Worm (Caenorhabditis elegans) whole organism, late embryonic: ENCODE data around the gene B0244.6.

Experiments used
- T23F11.4 ChIP-seq: fragments of 200-800 bp; sonication (Bioruptor generic); optimal IDR thresholded peaks from 2 replicates; lab custom pipeline; 2018; ENCODE audit warnings: mild to moderate bottlenecking, missing genetic modification characterization, missing compliant biosample characterization
- Y22D7AL.16 ChIP-seq: sonication (generic microtip); optimal IDR thresholded peaks from 2 replicates; lab custom pipeline; 2016; ENCODE audit warnings: missing genetic modification characterization, missing compliant biosample characterization
- ahr-1 ChIP-seq: sonication (generic microtip); optimal IDR thresholded peaks from 2 replicates; lab custom pipeline; 2016; ENCODE audit warnings: missing genetic modification characterization, missing compliant biosample characterization
- ama-1 ChIP-seq: fragments of 150-350 bp; optimal IDR thresholded peaks from 2 replicates; lab custom pipeline; 2014
- ceh-14 ChIP-seq: sonication (generic microtip); optimal IDR thresholded peaks from 2 replicates; lab custom pipeline; 2016; ENCODE audit warnings: missing genotype, missing genetic modification characterization, missing compliant biosample characterization
- ceh-18 ChIP-seq: sonication (generic microtip); optimal IDR thresholded peaks from 2 replicates; lab custom pipeline; 2016; ENCODE audit warnings: missing genetic modification characterization, missing compliant biosample characterization
- ceh-19 ChIP-seq: fragments of 200-800 bp; sonication (Bioruptor generic); optimal IDR thresholded peaks from 2 replicates; lab custom pipeline; 2018; ENCODE audit warnings: mild to moderate bottlenecking, missing genetic modification characterization, missing compliant biosample characterization
- ceh-24 ChIP-seq: sonication (generic microtip); optimal IDR thresholded peaks from 2 replicates; lab custom pipeline; 2016; ENCODE audit warnings: mild to moderate bottlenecking, missing genetic modification characterization, missing compliant biosample characterization
- ceh-48 ChIP-seq: sonication (generic microtip); optimal IDR thresholded peaks from 2 replicates; lab custom pipeline; 2016; ENCODE audit warnings: missing genetic modification characterization, inconsistent platforms, missing compliant biosample characterization
- dmd-4 ChIP-seq: sonication (generic microtip); optimal IDR thresholded peaks from 2 replicates; lab custom pipeline; 2016; ENCODE audit warnings: borderline replicate concordance, missing genetic modification characterization, missing compliant biosample characterization
- dve-1 ChIP-seq: sonication (generic microtip); optimal IDR thresholded peaks from 2 replicates; lab custom pipeline; 2017; ENCODE audit warnings: antibody characterized with exemption, mild to moderate bottlenecking, missing genetic modification characterization, missing compliant biosample characterization
- elt-2 ChIP-seq: sonication (generic microtip); optimal IDR thresholded peaks from 2 replicates; lab custom pipeline; 2016; ENCODE audit warnings: missing genetic modification reagents, missing genetic modification characterization, missing compliant biosample characterization
- ets-4 ChIP-seq: sonication (generic microtip); optimal IDR thresholded peaks from 2 replicates; lab custom pipeline; 2016; ENCODE audit warnings: missing genetic modification characterization, missing compliant biosample characterization
- fax-1 ChIP-seq: sonication (generic microtip); optimal IDR thresholded peaks from 2 replicates; lab custom pipeline; 2016; ENCODE audit warnings: missing genotype, missing genetic modification characterization, missing compliant biosample characterization
- fkh-10 ChIP-seq: fragments of 150-350 bp; optimal IDR thresholded peaks from 2 replicates; lab custom pipeline; 2014; ENCODE audit warnings: missing biosample characterization, missing genetic modification reagents, missing genetic modification characterization
- fkh-6 ChIP-seq: sonication (generic microtip); optimal IDR thresholded peaks from 2 replicates; lab custom pipeline; 2016; ENCODE audit warnings: missing genetic modification characterization, missing compliant biosample characterization
- gmeb-2 ChIP-seq: sonication (generic microtip); optimal IDR thresholded peaks from 2 replicates; lab custom pipeline; 2016; ENCODE audit warnings: missing genetic modification characterization, inconsistent platforms, missing compliant biosample characterization
- hlh-13 ChIP-seq: fragments of 200-800 bp; sonication (Bioruptor generic); optimal IDR thresholded peaks from 2 replicates; lab custom pipeline; 2018; ENCODE audit warnings: mild to moderate bottlenecking, missing genetic modification characterization, missing compliant biosample characterization
- hlh-6 ChIP-seq: sonication (generic microtip); optimal IDR thresholded peaks from 2 replicates; lab custom pipeline; 2016; ENCODE audit warnings: missing genotype, missing genetic modification characterization, missing compliant biosample characterization
- hlh-8 ChIP-seq: sonication (generic microtip); optimal IDR thresholded peaks from 2 replicates; lab custom pipeline; 2016; ENCODE audit warnings: missing genotype, missing genetic modification characterization, missing compliant biosample characterization
- madf-2 ChIP-seq: sonication (generic microtip); optimal IDR thresholded peaks from 2 replicates; lab custom pipeline; 2017; ENCODE audit warnings: missing genetic modification characterization, missing compliant biosample characterization
- mec-3 ChIP-seq: sonication (generic microtip); optimal IDR thresholded peaks from 2 replicates; lab custom pipeline; 2016; ENCODE audit warnings: borderline replicate concordance, missing genetic modification characterization, missing compliant biosample characterization
- nfya-1 ChIP-seq: sonication (generic microtip); optimal IDR thresholded peaks from 2 replicates; lab custom pipeline; 2017; ENCODE audit warnings: missing genetic modification characterization, mild to moderate bottlenecking, missing compliant biosample characterization, antibody characterized with exemption, moderate library complexity
- npax-4 ChIP-seq: sonication (generic microtip); optimal IDR thresholded peaks from 2 replicates; lab custom pipeline; 2016; ENCODE audit warnings: missing genetic modification characterization, missing compliant biosample characterization
- pat-9 ChIP-seq: fragments of 200-800 bp; sonication (Bioruptor generic); optimal IDR thresholded peaks from 2 replicates; lab custom pipeline; 2018; ENCODE audit warnings: mild to moderate bottlenecking, missing genetic modification characterization, moderate library complexity, missing compliant biosample characterization
- pqm-1 ChIP-seq: sonication (generic microtip); optimal IDR thresholded peaks from 2 replicates; lab custom pipeline; 2016; ENCODE audit warnings: missing genetic modification characterization, missing compliant biosample characterization
- pros-1 ChIP-seq: fragments of 150-350 bp; optimal IDR thresholded peaks from 2 replicates; lab custom pipeline; 2014; ENCODE audit warnings: missing biosample characterization, missing genetic modification reagents, missing genetic modification characterization
- rnt-1 ChIP-seq: sonication (generic microtip); optimal IDR thresholded peaks from 2 replicates; lab custom pipeline; 2016; ENCODE audit warnings: missing genetic modification characterization, missing compliant biosample characterization
- sdc-2 ChIP-seq: sonication (generic microtip); optimal IDR thresholded peaks from 2 replicates; lab custom pipeline; 2016; ENCODE audit warnings: missing genotype, missing genetic modification characterization, missing compliant biosample characterization
- sox-4 ChIP-seq: sonication (generic microtip); optimal IDR thresholded peaks from 2 replicates; lab custom pipeline; 2017; ENCODE audit warnings: mild to moderate bottlenecking, missing genetic modification characterization, inconsistent platforms, missing compliant biosample characterization
- tbx-2 ChIP-seq: sonication (generic microtip); optimal IDR thresholded peaks from 2 replicates; lab custom pipeline; 2016; ENCODE audit warnings: missing genetic modification characterization, missing compliant biosample characterization
- unc-3 ChIP-seq, 2 experiments: fragments of 200-800 bp in 1 of 2; sonication (Bioruptor generic) in 1 of 2; sonication (generic microtip) in 1 of 2; conservative IDR thresholded peaks in 1 of 2; optimal IDR thresholded peaks in 1 of 2; 2 replicates each; pipeline versions ENCODE4 v1.3.6 to Lab custom; 2016 to 2022; ENCODE audit warnings: missing compliant biosample characterization in 2 of 2, missing genetic modification characterization in 2 of 2, missing genetic modification reagents in 1 of 2
- unc-42 ChIP-seq: sonication (generic microtip); optimal IDR thresholded peaks from 2 replicates; lab custom pipeline; 2016; ENCODE audit warnings: missing genotype, missing genetic modification characterization, missing compliant biosample characterization
- unc-55 ChIP-seq: sonication (generic microtip); optimal IDR thresholded peaks from 2 replicates; lab custom pipeline; 2017; ENCODE audit warnings: missing biosample characterization, missing genetic modification reagents, missing genetic modification characterization

The B0244.6 gene

DNA sequence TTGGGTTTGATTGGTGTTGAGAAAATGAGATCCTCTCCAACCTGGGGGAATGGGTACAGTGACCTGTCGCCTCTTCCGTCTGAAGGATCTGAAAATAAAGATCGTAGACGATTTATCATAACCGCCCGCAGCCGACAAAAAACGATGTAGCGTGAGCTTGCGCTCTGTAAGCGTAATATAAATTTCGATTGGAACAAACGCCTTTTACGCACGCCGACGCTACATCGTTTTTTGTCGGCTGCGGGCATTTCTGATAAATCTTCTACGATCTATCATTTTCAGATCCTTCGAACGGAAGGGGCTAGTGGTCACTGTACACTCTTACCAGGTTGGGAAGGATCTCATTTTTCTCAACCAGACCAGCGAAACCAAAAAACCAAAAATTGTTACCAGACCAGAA, 10.6 kb downstream of the B0244.6 start:
- no peak for TF ChIP-seq unc-55 (GFP tag; lab: Kevin White, UChicago)

DNA sequence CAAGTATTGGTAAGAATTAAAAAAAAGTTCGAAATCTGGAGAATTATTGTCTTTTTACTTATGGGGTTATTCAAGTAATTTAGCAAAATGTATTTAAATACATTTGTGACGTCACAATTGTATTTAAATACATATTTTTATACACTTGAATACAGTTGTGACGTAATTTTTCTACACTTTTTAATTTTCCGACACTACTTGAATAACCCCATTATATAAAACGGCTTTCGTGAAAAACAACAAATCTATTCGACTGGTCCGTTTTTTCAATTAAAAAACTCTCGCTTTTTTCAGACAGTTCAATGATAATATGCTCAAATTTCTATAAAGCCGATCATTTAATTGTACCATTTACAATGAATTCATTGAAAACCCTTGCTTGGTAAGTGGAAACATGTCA, 12.7 kb downstream of the B0244.6 start:
- TF ChIP-seq ets-4 (tag; lab: Kevin White, UChicago), result no peak
- no peak for TF ChIP-seq unc-3 (GFP tag; conservative IDR thresholded peaks at IDR 0.05; lab: Robert Waterston, UW)
- no peak for TF ChIP-seq unc-3 (tag; optimal IDR thresholded peaks at IDR 0.05; lab: Kevin White, UChicago)
- no peak for TF ChIP-seq ama-1
- TF ChIP-seq hlh-13 (GFP tag; lab: Kevin White, UChicago), result no peak
- TF ChIP-seq dmd-4 (tag; lab: Kevin White, UChicago), result no peak
- no peak for TF ChIP-seq npax-4 (tag; lab: Kevin White, UChicago)
- no peak for TF ChIP-seq hlh-8 (tag; lab: Kevin White, UChicago)
- TF ChIP-seq fkh-6 (tag; lab: Kevin White, UChicago), result no peak
- TF ChIP-seq ahr-1 (tag; lab: Kevin White, UChicago), result no peak
- no peak for TF ChIP-seq Y22D7AL.16 (tag; lab: Kevin White, UChicago)
- TF ChIP-seq sox-4 (tag; lab: Kevin White, UChicago), result no peak
- no peak for TF ChIP-seq fax-1 (tag; lab: Kevin White, UChicago)
- no peak for TF ChIP-seq pros-1 (tag; lab: Kevin White, UChicago)
- TF ChIP-seq madf-2 (tag; lab: Kevin White, UChicago), result no peak

ce11 chrIII:5755204-5755603, 17.4 kb downstream of the B0244.6 start, which contains the start of gene ida-1:
Gene ida-1, plus strand, starts transcription at chrIII:5755539.
- TF ChIP-seq elt-2 (tag; lab: Kevin White, UChicago) (no peak), nfya-1 (tag; lab: Kevin White, UChicago) (peak; percentile 36), rnt-1 (tag; lab: Kevin White, UChicago) (no peak), hlh-13 (GFP tag; lab: Kevin White, UChicago) (peak; percentile 3), ceh-14 (tag; lab: Kevin White, UChicago) (no peak), hlh-8 (tag; lab: Kevin White, UChicago) (no peak), T23F11.4 (GFP tag; lab: Kevin White, UChicago) (no peak), ceh-18 (no peak), ceh-19 (GFP tag; lab: Kevin White, UChicago) (no peak), unc-55 (GFP tag; lab: Kevin White, UChicago) (peak; percentile 36), ceh-48 (tag; lab: Kevin White, UChicago) (no peak), gmeb-2 (tag; lab: Kevin White, UChicago) (no peak), tbx-2 (no peak)

DNA sequence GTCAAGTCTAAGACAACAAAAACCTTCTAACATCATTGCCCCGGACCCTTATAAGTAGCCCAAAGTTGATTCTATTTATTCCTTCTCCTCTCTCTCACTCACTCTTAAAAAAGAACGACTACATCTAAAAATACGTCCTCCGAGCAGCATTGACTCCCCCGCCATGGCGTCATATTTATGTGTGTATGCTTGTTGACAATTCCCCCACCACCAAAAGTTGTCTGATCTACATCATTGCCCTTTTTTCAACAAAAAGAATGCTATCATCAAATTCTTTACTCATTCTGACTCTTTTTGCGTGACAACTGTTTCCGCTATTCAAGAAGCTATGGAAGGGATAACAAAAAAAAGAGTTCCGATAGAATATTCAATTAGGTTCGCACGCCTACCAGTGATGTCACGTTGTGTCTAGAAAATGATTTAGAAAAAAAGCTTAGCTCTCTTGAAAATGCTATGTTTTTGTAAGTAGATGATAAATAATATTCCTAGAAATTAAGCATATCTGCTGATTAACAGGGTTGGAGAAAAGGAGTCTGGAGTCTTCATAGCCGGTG, 19.8 kb downstream of the B0244.6 start:
- TF ChIP-seq pat-9 (tag; lab: Kevin White, UChicago) (no peak), hlh-13 (GFP tag; lab: Kevin White, UChicago) (no peak), unc-42 (tag; lab: Kevin White, UChicago) (peak; percentile 23)

ce11 chrIII:5758519-5759099, 20.8 kb downstream of the B0244.6 start:
- TF ChIP-seq T23F11.4 (GFP tag; lab: Kevin White, UChicago) (no peak), nfya-1 (tag; lab: Kevin White, UChicago) (no peak), unc-55 (GFP tag; lab: Kevin White, UChicago) (no peak), dve-1 (tag; lab: Kevin White, UChicago) (no peak), npax-4 (tag; lab: Kevin White, UChicago) (no peak), mec-3 (tag; lab: Kevin White, UChicago) (no peak), pqm-1 (no peak), ceh-24 (tag; lab: Kevin White, UChicago) (no peak), sox-4 (tag; lab: Kevin White, UChicago) (no peak), fkh-10 (no peak), gmeb-2 (tag; lab: Kevin White, UChicago) (no peak), sdc-2 (tag; lab: Kevin White, UChicago) (no peak), hlh-6 (tag; lab: Kevin White, UChicago) (no peak)
- TF ChIP-seq, all 69 proteins: peak for 0
